Worm (Caenorhabditis elegans) whole organism, mixed stage, embryonic: ENCODE measurements around the gene clec-32.

ENCODE experiments used
- lin-13 ChIP-seq: fragments of 150-350 bp; optimal IDR thresholded peaks from 2 replicates; lab custom pipeline; 2014; ENCODE audit warnings: missing biosample characterization, missing genetic modification characterization
- lsy-2 ChIP-seq: fragments of 150-350 bp; optimal IDR thresholded peaks from 2 replicates; lab custom pipeline; 2014; ENCODE audit warnings: missing biosample characterization, missing genetic modification characterization
- nhr-237 ChIP-seq: fragments of 150-350 bp; optimal IDR thresholded peaks from 2 replicates; lab custom pipeline; 2014; ENCODE audit warnings: missing biosample characterization, missing genetic modification characterization
- nhr-28 ChIP-seq: fragments of 150-350 bp; optimal IDR thresholded peaks from 2 replicates; lab custom pipeline; 2014; ENCODE audit warnings: missing biosample characterization, missing genetic modification characterization
- unc-39 ChIP-seq: fragments of 150-350 bp; optimal IDR thresholded peaks from 2 replicates; lab custom pipeline; 2014; ENCODE audit warnings: missing biosample characterization, missing genetic modification characterization

DNA sequence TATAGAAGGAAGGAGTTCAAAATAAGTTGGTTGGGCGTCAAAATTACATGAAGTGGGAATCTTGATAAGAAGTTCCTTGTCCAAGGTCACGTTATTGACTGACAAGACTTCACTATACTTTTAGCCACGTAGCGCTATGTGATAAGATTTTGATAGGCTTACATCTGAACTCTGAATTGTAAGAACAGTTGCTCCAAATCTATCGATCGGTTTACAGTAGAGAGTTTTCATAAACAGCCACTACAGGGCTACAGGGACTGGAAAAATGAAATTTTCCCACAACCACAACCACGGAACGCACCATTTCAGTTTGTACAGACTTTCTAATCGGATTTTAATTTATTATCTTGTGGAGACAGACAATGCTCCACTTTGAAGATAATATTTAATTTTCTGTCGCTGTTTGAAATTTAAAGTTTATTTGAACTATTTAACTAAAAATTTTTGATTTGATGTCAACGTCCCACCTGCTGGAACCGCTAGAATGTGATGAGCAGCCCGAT lies 3.6 kb downstream of the clec-32 start, which contains the start of the genes clec-31 and clec-22:
- TF ChIP-seq lsy-2 (tag; lab: Kevin White, UChicago): no peak
- no peak for TF ChIP-seq nhr-237 (tag; lab: Kevin White, UChicago)
- no peak for TF ChIP-seq unc-39 (tag; lab: Kevin White, UChicago)
- TF ChIP-seq lin-13 (tag; lab: Kevin White, UChicago): no peak
- no peak for TF ChIP-seq nhr-28 (tag; lab: Kevin White, UChicago)
